Worm (Caenorhabditis elegans) whole organism, mixed stage, embryonic: ENCODE measurements around the gene scd-1.

Experiments used
- bed-3 ChIP-seq: fragments of 200-800 bp; sonication (Bioruptor generic); optimal IDR thresholded peaks from 3 replicates; lab custom pipeline; 2018; ENCODE audit warnings: mild to moderate bottlenecking, missing genetic modification characterization, moderate library complexity, missing compliant biosample characterization
- elt-3 ChIP-seq: fragments of 150-350 bp; optimal IDR thresholded peaks from 2 replicates; lab custom pipeline; 2014; ENCODE audit warnings: missing biosample characterization, missing genetic modification characterization
- nhr-12 ChIP-seq: fragments of 150-350 bp; optimal IDR thresholded peaks from 2 replicates; lab custom pipeline; 2014; ENCODE audit warnings: missing biosample characterization, missing genetic modification characterization
- nhr-237 ChIP-seq: fragments of 150-350 bp; optimal IDR thresholded peaks from 2 replicates; lab custom pipeline; 2014; ENCODE audit warnings: missing biosample characterization, missing genetic modification characterization
- pha-4 ChIP-seq: fragments of 150-350 bp; optimal IDR thresholded peaks from 2 replicates; lab custom pipeline; 2018; ENCODE audit warnings: missing biosample characterization, missing genetic modification reagents, missing genetic modification characterization
- unc-39 ChIP-seq: fragments of 150-350 bp; optimal IDR thresholded peaks from 2 replicates; lab custom pipeline; 2014; ENCODE audit warnings: missing biosample characterization, missing genetic modification characterization
- ztf-11 ChIP-seq: fragments of 150-350 bp; optimal IDR thresholded peaks from 2 replicates; lab custom pipeline; 2014; ENCODE audit warnings: missing biosample characterization, missing genetic modification characterization

DNA sequence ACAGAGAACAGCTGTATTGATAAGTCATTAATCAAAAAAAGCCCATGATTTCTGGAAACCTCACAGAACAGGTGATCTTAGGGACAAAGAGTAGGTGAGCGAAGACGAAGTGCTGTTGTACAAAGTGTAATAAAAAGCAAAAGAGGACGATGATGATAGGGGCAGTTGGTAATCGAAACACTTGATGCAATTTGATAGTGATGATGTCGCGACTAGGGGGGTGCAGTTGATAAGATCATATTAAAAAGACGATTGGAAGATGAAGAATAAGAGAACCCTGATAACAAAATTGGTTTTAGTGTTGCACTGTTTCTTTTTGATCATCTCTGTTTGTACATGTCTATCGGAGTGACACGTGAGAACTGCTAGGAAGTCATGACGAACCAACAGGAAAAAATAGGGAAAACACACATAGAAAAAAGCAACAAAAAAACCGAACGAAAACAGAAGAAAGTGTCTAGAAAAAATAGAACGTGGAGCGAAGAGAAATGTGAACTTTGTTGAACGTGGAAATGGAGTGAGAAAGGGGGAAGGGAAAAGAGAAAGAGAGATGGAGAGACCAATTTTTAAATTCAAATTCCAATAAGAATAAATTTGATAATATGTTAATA lies 16.1 kb downstream of the scd-1 start:
- TF ChIP-seq unc-39 (tag; lab: Kevin White, UChicago): no peak
- no peak for TF ChIP-seq nhr-237 (tag; lab: Kevin White, UChicago)
- no peak for TF ChIP-seq ztf-11 (tag; lab: Kevin White, UChicago)
- no peak for TF ChIP-seq pha-4 (tag; lab: Kevin White, UChicago)
- no peak for TF ChIP-seq bed-3 (GFP tag; lab: Kevin White, UChicago)
- TF ChIP-seq nhr-12 (tag; lab: Kevin White, UChicago): no peak
- TF ChIP-seq elt-3: no peak
